Worm (Caenorhabditis elegans) whole organism, young adult: ENCODE measurements around the gene T23F11.11.

Experiments
- B0035.1 ChIP-seq: sonication (generic microtip); optimal IDR thresholded peaks from 2 replicates; lab custom pipeline; 2016; ENCODE audit warnings: missing genetic modification characterization, mild to moderate bottlenecking, missing compliant biosample characterization, missing genotype, missing genetic modification reagents
- C17E4.6 ChIP-seq: fragments of 200-800 bp; sonication (Bioruptor generic); IDR thresholded peaks from 2 replicates; pipeline ENCODE4 v1.3.6; 2022; ENCODE audit warnings: missing genetic modification reagents, missing genetic modification characterization, missing compliant biosample characterization
- F22D6.2 ChIP-seq: sonication (generic microtip); optimal IDR thresholded peaks from 2 replicates; lab custom pipeline; 2016; ENCODE audit warnings: mild to moderate bottlenecking, missing genetic modification characterization, missing compliant biosample characterization
- F52B5.7 ChIP-seq: sonication (generic microtip); optimal IDR thresholded peaks from 2 replicates; lab custom pipeline; 2016; ENCODE audit warnings: mild to moderate bottlenecking, missing genetic modification characterization, missing compliant biosample characterization
- F57C9.4 ChIP-seq: sonication (generic microtip); optimal IDR thresholded peaks from 2 replicates; lab custom pipeline; 2017; ENCODE audit warnings: mild to moderate bottlenecking, missing genetic modification characterization, missing compliant biosample characterization
- K12H6.12 ChIP-seq: fragments of 200-800 bp; sonication (Bioruptor generic); optimal IDR thresholded peaks from 2 replicates; lab custom pipeline; 2018; ENCODE audit warnings: mild to moderate bottlenecking, missing genetic modification characterization, missing compliant biosample characterization
- Y53F4B.3 ChIP-seq: fragments of 200-800 bp; sonication (Bioruptor generic); IDR thresholded peaks from 2 replicates; pipeline ENCODE4 v1.3.6; 2022; ENCODE audit warnings: missing genetic modification reagents, missing genetic modification characterization, missing compliant biosample characterization
- Y95B8A.8 ChIP-seq: fragments of 200-800 bp; sonication (Bioruptor generic); IDR thresholded peaks from 2 replicates; pipeline ENCODE4 v1.3.6; 2022; ENCODE audit warnings: missing genetic modification reagents, missing genetic modification characterization, missing compliant biosample characterization
- akir-1 ChIP-seq: fragments of 200-800 bp; sonication (Bioruptor generic); optimal IDR thresholded peaks from 2 replicates; lab custom pipeline; 2018; ENCODE audit warnings: mild to moderate bottlenecking, missing genetic modification characterization, moderate library complexity, missing compliant biosample characterization
- atf-7 ChIP-seq: sonication (generic microtip); optimal IDR thresholded peaks from 2 replicates; lab custom pipeline; 2017; ENCODE audit warnings: mild to moderate bottlenecking, missing genetic modification characterization, missing compliant biosample characterization
- athp-1 ChIP-seq: sonication (generic microtip); optimal IDR thresholded peaks from 2 replicates; lab custom pipeline; 2017; ENCODE audit warnings: mild to moderate bottlenecking, missing genetic modification characterization, missing compliant biosample characterization
- attf-5 ChIP-seq: fragments of 200-800 bp; sonication (Bioruptor generic); optimal IDR thresholded peaks from 2 replicates; lab custom pipeline; 2018; ENCODE audit warnings: mild to moderate bottlenecking, missing genetic modification characterization, missing compliant biosample characterization
- bed-1 ChIP-seq: fragments of 200-800 bp; sonication (Bioruptor generic); IDR thresholded peaks from 2 replicates; pipeline ENCODE4 v1.3.6; 2022; ENCODE audit warnings: missing genetic modification reagents, missing genetic modification characterization, missing compliant biosample characterization
- ccch-3 ChIP-seq: fragments of 200-800 bp; sonication (Bioruptor generic); optimal IDR thresholded peaks from 2 replicates; lab custom pipeline; 2018; ENCODE audit warnings: mild to moderate bottlenecking, missing genetic modification characterization, missing compliant biosample characterization
- cebp-1 ChIP-seq, 2 experiments: fragments of 200-800 bp in 1 of 2; sonication (Bioruptor generic) in 1 of 2; sonication (generic microtip) in 1 of 2; IDR thresholded peaks in 1 of 2; optimal IDR thresholded peaks in 1 of 2; 2 replicates each; pipeline versions ENCODE4 v1.3.6 to Lab custom; 2017 to 2022; ENCODE audit warnings: missing compliant biosample characterization in 2 of 2, missing genetic modification characterization in 2 of 2, mild to moderate bottlenecking in 1 of 2, missing genetic modification reagents in 1 of 2, moderate library complexity in 1 of 2
- cebp-2 ChIP-seq: fragments of 200-800 bp; sonication (Bioruptor generic); IDR thresholded peaks from 2 replicates; pipeline ENCODE4 v1.3.6; 2022; ENCODE audit warnings: missing genetic modification characterization, missing compliant biosample characterization
- ceh-91 ChIP-seq: fragments of 200-800 bp; sonication (Bioruptor generic); IDR thresholded peaks from 2 replicates; pipeline ENCODE4 v1.3.6; 2022; ENCODE audit warnings: missing genetic modification reagents, missing genetic modification characterization, missing compliant biosample characterization
- dpff-1 ChIP-seq: sonication (generic microtip); optimal IDR thresholded peaks from 2 replicates; lab custom pipeline; 2017; ENCODE audit warnings: mild to moderate bottlenecking, missing genetic modification characterization, missing compliant biosample characterization
- efl-1 ChIP-seq: fragments of 150-350 bp; optimal IDR thresholded peaks from 2 replicates; lab custom pipeline; 2014; ENCODE audit warnings: missing biosample characterization, missing genetic modification reagents, missing genetic modification characterization
- ekl-4 ChIP-seq: fragments of 200-800 bp; sonication (Bioruptor generic); IDR thresholded peaks from 2 replicates; pipeline ENCODE4 v1.3.6; 2022; ENCODE audit warnings: missing genetic modification reagents, missing genetic modification characterization, missing compliant biosample characterization
- fkh-3 ChIP-seq: sonication (generic microtip); optimal IDR thresholded peaks from 2 replicates; lab custom pipeline; 2016; ENCODE audit warnings: mild to moderate bottlenecking, missing genetic modification characterization, missing compliant biosample characterization
- hmg-1.2 ChIP-seq: fragments of 200-800 bp; sonication (Bioruptor generic); IDR thresholded peaks from 2 replicates; pipeline ENCODE4 v1.3.6; 2022; ENCODE audit warnings: missing genetic modification reagents, missing genetic modification characterization, missing compliant biosample characterization
- let-607 ChIP-seq, 2 experiments: fragments of 200-800 bp in 1 of 2; sonication (Bioruptor generic) in 1 of 2; sonication (generic microtip) in 1 of 2; optimal IDR thresholded peaks; 2 replicates each; lab custom pipeline; 2016 to 2018; ENCODE audit warnings: mild to moderate bottlenecking in 2 of 2, missing compliant biosample characterization in 2 of 2, missing genetic modification characterization in 2 of 2, moderate library complexity in 2 of 2, missing genotype in 1 of 2
- lin-40 ChIP-seq: sonication (generic microtip); optimal IDR thresholded peaks from 2 replicates; lab custom pipeline; 2016; ENCODE audit warnings: missing genetic modification characterization, mild to moderate bottlenecking, missing compliant biosample characterization, missing genotype, missing genetic modification reagents
- lin-54 ChIP-seq: fragments of 200-800 bp; sonication (Bioruptor generic); optimal IDR thresholded peaks from 2 replicates; lab custom pipeline; 2018; ENCODE audit warnings: mild to moderate bottlenecking, missing genetic modification characterization, missing compliant biosample characterization
- lir-1 ChIP-seq: fragments of 200-800 bp; sonication (Bioruptor generic); conservative IDR thresholded peaks from 2 replicates; pipeline ENCODE4 v1.3.6; 2022; ENCODE audit warnings: missing genetic modification reagents, missing genetic modification characterization, missing compliant biosample characterization
- lsl-1 ChIP-seq: fragments of 200-800 bp; sonication (Bioruptor generic); optimal IDR thresholded peaks from 2 replicates; lab custom pipeline; 2018; ENCODE audit warnings: mild to moderate bottlenecking, missing genetic modification characterization, moderate library complexity, missing compliant biosample characterization
- madf-10 ChIP-seq: sonication (generic microtip); optimal IDR thresholded peaks from 2 replicates; lab custom pipeline; 2016; ENCODE audit warnings: mild to moderate bottlenecking, missing genetic modification characterization, missing compliant biosample characterization
- madf-3 ChIP-seq: fragments of 200-800 bp; sonication (Bioruptor generic); IDR thresholded peaks from 2 replicates; pipeline ENCODE4 v1.3.6; 2022; ENCODE audit warnings: missing genetic modification reagents, missing genetic modification characterization, missing compliant biosample characterization
- mel-28 ChIP-seq: sonication (generic microtip); optimal IDR thresholded peaks from 2 replicates; lab custom pipeline; 2016; ENCODE audit warnings: borderline replicate concordance, mild to moderate bottlenecking, missing genetic modification characterization, missing compliant biosample characterization
- mes-4 ChIP-seq: sonication (generic microtip); optimal IDR thresholded peaks from 2 replicates; lab custom pipeline; 2016; ENCODE audit warnings: missing genotype, missing genetic modification characterization, missing compliant biosample characterization
- mxl-1 ChIP-seq: sonication (generic microtip); optimal IDR thresholded peaks from 2 replicates; lab custom pipeline; 2016; ENCODE audit warnings: missing genetic modification characterization, missing compliant biosample characterization
- nfya-1 ChIP-seq: sonication (generic microtip); optimal IDR thresholded peaks from 2 replicates; lab custom pipeline; 2017; ENCODE audit warnings: antibody characterized with exemption, missing compliant biosample characterization, missing genetic modification characterization, borderline replicate concordance; ENCODE audit not compliant: insufficient read depth
- nfya-2 ChIP-seq: fragments of 200-800 bp; sonication (Bioruptor generic); IDR thresholded peaks from 2 replicates; pipeline ENCODE4 v1.3.6; 2022; ENCODE audit warnings: missing genetic modification reagents, missing genetic modification characterization, missing compliant biosample characterization
- nfyb-1 ChIP-seq: fragments of 200-800 bp; sonication (Bioruptor generic); IDR thresholded peaks from 2 replicates; pipeline ENCODE4 v1.3.6; 2022; ENCODE audit warnings: missing genetic modification reagents, missing genetic modification characterization, missing compliant biosample characterization
- nhr-179 ChIP-seq: sonication (generic microtip); optimal IDR thresholded peaks from 2 replicates; lab custom pipeline; 2016; ENCODE audit warnings: mild to moderate bottlenecking, missing genetic modification characterization, missing compliant biosample characterization
- nhr-90 ChIP-seq: sonication (generic microtip); optimal IDR thresholded peaks from 2 replicates; lab custom pipeline; 2016; ENCODE audit warnings: missing genotype, mild to moderate bottlenecking, missing genetic modification characterization, missing compliant biosample characterization
- rpc-1 ChIP-seq, 2 experiments: fragments of 150-350 bp in 1 of 2; sonication (generic microtip) in 1 of 2; optimal IDR thresholded peaks; 2 replicates each; lab custom pipeline; 2014 to 2018; ENCODE audit warnings: missing biosample characterization in 1 of 2, missing genetic modification characterization in 1 of 2, missing genetic modification reagents in 1 of 2, missing genotype in 1 of 2
- snpc-1.1 ChIP-seq: sonication (generic microtip); optimal IDR thresholded peaks from 2 replicates; lab custom pipeline; 2017; ENCODE audit warnings: missing genetic modification characterization, mild to moderate bottlenecking, missing compliant biosample characterization, antibody characterized with exemption, moderate library complexity, missing genotype, missing genetic modification reagents; ENCODE audit not compliant: insufficient read depth
- snpc-1.3 ChIP-seq: sonication (generic microtip); optimal IDR thresholded peaks from 2 replicates; lab custom pipeline; 2017; ENCODE audit warnings: missing genetic modification characterization, mild to moderate bottlenecking, missing compliant biosample characterization, antibody characterized with exemption, moderate library complexity, missing genotype, missing genetic modification reagents; ENCODE audit not compliant: insufficient read depth
- snpc-3.4 ChIP-seq: sonication (generic microtip); optimal IDR thresholded peaks from 2 replicates; lab custom pipeline; 2017; ENCODE audit warnings: missing genetic modification characterization, mild to moderate bottlenecking, missing compliant biosample characterization, antibody characterized with exemption, moderate library complexity, missing genotype, missing genetic modification reagents
- snpc-4 ChIP-seq, 5 experiments: fragments of 150-350 bp in 1 of 5; sonication (generic microtip) in 4 of 5; optimal IDR thresholded peaks; 2 replicates each; lab custom pipeline; 2014 to 2018; ENCODE audit warnings: missing genetic modification characterization in 5 of 5, missing biosample characterization in 3 of 5, antibody characterized with exemption in 2 of 5, mild to moderate bottlenecking in 2 of 5, missing compliant biosample characterization in 2 of 5, missing genotype in 2 of 5, moderate library complexity in 2 of 5, missing genetic modification reagents in 1 of 5
- somi-1 ChIP-seq: fragments of 200-800 bp; sonication (Bioruptor generic); optimal IDR thresholded peaks from 2 replicates; lab custom pipeline; 2018; ENCODE audit warnings: mild to moderate bottlenecking, missing genetic modification characterization, missing compliant biosample characterization
- unc-62 ChIP-seq: fragments of 150-350 bp; optimal IDR thresholded peaks from 2 replicates; lab custom pipeline; 2014; ENCODE audit warnings: missing biosample characterization, missing genetic modification reagents, missing genetic modification characterization
- zfh-2 ChIP-seq: fragments of 200-800 bp; sonication (Bioruptor generic); conservative IDR thresholded peaks from 2 replicates; pipeline ENCODE4 v1.3.6; 2022; ENCODE audit warnings: missing genetic modification reagents, missing genetic modification characterization, missing compliant biosample characterization
- ztf-3 ChIP-seq: fragments of 200-800 bp; sonication (Bioruptor generic); optimal IDR thresholded peaks from 2 replicates; lab custom pipeline; 2018; ENCODE audit warnings: mild to moderate bottlenecking, missing genetic modification characterization, missing compliant biosample characterization

Gene T23F11.11

DNA sequence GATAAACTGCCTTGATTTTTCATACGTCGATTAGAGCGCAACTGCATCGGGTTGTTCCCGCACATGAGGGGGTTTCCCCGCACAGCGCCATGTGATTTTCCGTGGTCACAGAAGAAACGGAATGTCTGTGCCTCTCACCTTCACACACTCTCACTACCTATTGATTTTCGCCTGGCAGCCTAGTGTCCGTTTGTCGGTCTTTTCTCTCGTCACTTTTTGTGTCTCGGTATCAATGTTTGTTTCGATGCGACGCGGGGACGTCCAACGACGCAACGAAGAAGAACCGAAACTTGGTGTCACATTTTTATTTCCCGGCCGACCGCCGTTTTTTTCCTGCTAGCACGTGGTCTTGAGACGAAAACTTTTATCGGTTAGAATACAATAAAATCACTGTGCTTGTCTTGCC lies 22.0 kb downstream of the T23F11.11 start (continued):
- TF ChIP-seq nhr-179 (tag; lab: Kevin White, UChicago) = no peak
- peak; percentile 81 for TF ChIP-seq lin-54 (GFP tag; lab: Kevin White, UChicago)
- no peak for TF ChIP-seq ceh-91
- TF ChIP-seq F22D6.2 = peak; percentile 86
- no peak for TF ChIP-seq F57C9.4
- peak; percentile 96 for TF ChIP-seq atf-7 (tag; lab: Kevin White, UChicago)
- TF ChIP-seq unc-62 (GFP tag; lab: Kevin White, UChicago) = peak; percentile 83
- TF ChIP-seq ccch-3 = no peak
- no peak for TF ChIP-seq cebp-2
- TF ChIP-seq mes-4 (tag; lab: Kevin White, UChicago) = no peak
- TF ChIP-seq lir-1 = peak; percentile 71; the same call in 1 of the 2 replicates
- TF ChIP-seq mxl-1 (tag; lab: Kevin White, UChicago) = peak; percentile 20
- TF ChIP-seq nfyb-1 (GFP tag; lab: Robert Waterston, UW) = peak; percentile 93
- no peak for TF ChIP-seq snpc-1.1 (tag; lab: Kevin White, UChicago)
- TF ChIP-seq mel-28 (tag; lab: Kevin White, UChicago) = no peak
- TF ChIP-seq ztf-3 (GFP tag; lab: Kevin White, UChicago) = peak; percentile 56
- peak; percentile 81 to 89 for TF ChIP-seq let-607 (tag; optimal IDR thresholded peaks at IDR 0.05; lab: Kevin White, UChicago)
- TF ChIP-seq lin-40 (tag; lab: Kevin White, UChicago) = peak; percentile 91
- peak; percentile 80 for TF ChIP-seq ekl-4 (GFP tag; lab: Robert Waterston, UW)
- peak; percentile 92 for TF ChIP-seq nhr-90 (tag; lab: Kevin White, UChicago)
- TF ChIP-seq snpc-4 (GFP tag; optimal IDR thresholded peaks at IDR 0.05; lab: Kevin White, UChicago) = peak; percentile 16
- TF ChIP-seq snpc-4 (tag; optimal IDR thresholded peaks at IDR 0.05; lab: Kevin White, UChicago) = peak; percentile 33 to 71 (median 52)
- TF ChIP-seq nfya-2 (GFP tag; lab: Robert Waterston, UW) = no peak
- TF ChIP-seq hmg-1.2 (GFP tag; lab: Robert Waterston, UW) = peak; percentile 96
- TF ChIP-seq rpc-1 (optimal IDR thresholded peaks at IDR 0.05; lab: Kevin White, UChicago) = no peak
- no peak for TF ChIP-seq rpc-1 (tag; optimal IDR thresholded peaks at IDR 0.05; lab: Kevin White, UChicago)
- TF ChIP-seq madf-3 (GFP tag; lab: Robert Waterston, UW) = no peak
- no peak for TF ChIP-seq bed-1 (GFP tag; lab: Robert Waterston, UW)
- peak; percentile 91 for TF ChIP-seq madf-10
- no peak for TF ChIP-seq fkh-3 (tag; lab: Kevin White, UChicago)
- peak; percentile 95 for TF ChIP-seq somi-1 (GFP tag; lab: Kevin White, UChicago)
- peak; percentile 37; the same call in 1 of the 2 replicates for TF ChIP-seq cebp-1 (GFP tag; IDR thresholded peaks at IDR 0.05; lab: Robert Waterston, UW)
- TF ChIP-seq cebp-1 (tag; optimal IDR thresholded peaks at IDR 0.05; lab: Kevin White, UChicago) = peak; percentile 93
- TF ChIP-seq B0035.1 (tag; lab: Kevin White, UChicago) = peak; percentile 60
- TF ChIP-seq Y53F4B.3 = no peak
- no peak for TF ChIP-seq akir-1
- peak; percentile 95 for TF ChIP-seq zfh-2
- peak; percentile 22 for TF ChIP-seq efl-1
- peak; percentile 94 for TF ChIP-seq K12H6.12
- peak; percentile 83 for TF ChIP-seq athp-1 (tag; lab: Kevin White, UChicago)
- no peak for TF ChIP-seq snpc-3.4 (tag; lab: Kevin White, UChicago)
- TF ChIP-seq snpc-1.3 (tag; lab: Kevin White, UChicago) = no peak
- no peak; the same call in 1 of the 2 replicates for TF ChIP-seq C17E4.6
- TF ChIP-seq nfya-1 (tag; lab: Kevin White, UChicago) = no peak
- TF ChIP-seq Y95B8A.8 = no peak
- TF ChIP-seq dpff-1 = no peak
- TF ChIP-seq attf-5 (GFP tag; lab: Kevin White, UChicago) = peak; percentile 98
- no peak for TF ChIP-seq lsl-1
- TF ChIP-seq F52B5.7 (tag; lab: Kevin White, UChicago) = no peak
